Worm (Caenorhabditis elegans) whole organism, young adult: ENCODE results near the gene nspb-5.
A peak's percentile ranks its signal among the peaks of the same experiment; 100 is the strongest.

Source experiments
- B0035.1 ChIP-seq: sonication (generic microtip); optimal IDR thresholded peaks from 2 replicates; lab custom pipeline; 2016; ENCODE audit warnings: missing genetic modification characterization, mild to moderate bottlenecking, missing compliant biosample characterization, missing genotype, missing genetic modification reagents
- B0261.1 ChIP-seq: sonication (generic microtip); optimal IDR thresholded peaks from 2 replicates; lab custom pipeline; 2016; ENCODE audit warnings: mild to moderate bottlenecking, missing genetic modification characterization, moderate library complexity, missing compliant biosample characterization
- C17E4.6 ChIP-seq: fragments of 200-800 bp; sonication (Bioruptor generic); IDR thresholded peaks from 2 replicates; pipeline ENCODE4 v1.3.6; 2022; ENCODE audit warnings: missing genetic modification reagents, missing genetic modification characterization, missing compliant biosample characterization
- D2030.7 ChIP-seq: fragments of 200-800 bp; sonication (Bioruptor generic); IDR thresholded peaks from 2 replicates; pipeline ENCODE4 v1.3.6; 2022; ENCODE audit warnings: missing genetic modification reagents, missing genetic modification characterization, missing compliant biosample characterization
- F10E7.11 ChIP-seq: sonication (generic microtip); optimal IDR thresholded peaks from 2 replicates; lab custom pipeline; 2017; ENCODE audit warnings: mild to moderate bottlenecking, missing genetic modification characterization, moderate library complexity, missing compliant biosample characterization
- F23B12.7 ChIP-seq: sonication (generic microtip); optimal IDR thresholded peaks from 2 replicates; lab custom pipeline; 2017; ENCODE audit warnings: missing genetic modification characterization, mild to moderate bottlenecking, missing compliant biosample characterization, antibody characterized with exemption, moderate library complexity; ENCODE audit not compliant: insufficient read depth
- F39B2.1 ChIP-seq: fragments of 200-800 bp; sonication (Bioruptor generic); IDR thresholded peaks from 2 replicates; pipeline ENCODE4 v1.3.6; 2022; ENCODE audit warnings: missing genetic modification reagents, missing genetic modification characterization, missing compliant biosample characterization
- F49E8.2 ChIP-seq: sonication (generic microtip); optimal IDR thresholded peaks from 3 replicates; lab custom pipeline; 2017; ENCODE audit warnings: missing genetic modification characterization, mild to moderate bottlenecking, missing compliant biosample characterization, antibody characterized with exemption, moderate library complexity; ENCODE audit not compliant: insufficient read depth
- F52B5.7 ChIP-seq: sonication (generic microtip); optimal IDR thresholded peaks from 2 replicates; lab custom pipeline; 2016; ENCODE audit warnings: mild to moderate bottlenecking, missing genetic modification characterization, missing compliant biosample characterization
- F57C9.4 ChIP-seq: sonication (generic microtip); optimal IDR thresholded peaks from 2 replicates; lab custom pipeline; 2017; ENCODE audit warnings: mild to moderate bottlenecking, missing genetic modification characterization, missing compliant biosample characterization
- K12H6.12 ChIP-seq: fragments of 200-800 bp; sonication (Bioruptor generic); optimal IDR thresholded peaks from 2 replicates; lab custom pipeline; 2018; ENCODE audit warnings: mild to moderate bottlenecking, missing genetic modification characterization, missing compliant biosample characterization
- Y53F4B.3 ChIP-seq: fragments of 200-800 bp; sonication (Bioruptor generic); IDR thresholded peaks from 2 replicates; pipeline ENCODE4 v1.3.6; 2022; ENCODE audit warnings: missing genetic modification reagents, missing genetic modification characterization, missing compliant biosample characterization
- Y53G8AR.9 ChIP-seq: fragments of 200-800 bp; sonication (Bioruptor generic); conservative IDR thresholded peaks from 2 replicates; pipeline ENCODE4 v1.3.6; 2022; ENCODE audit warnings: missing genetic modification reagents, missing genetic modification characterization, missing compliant biosample characterization
- ZK185.1 ChIP-seq: sonication (generic microtip); optimal IDR thresholded peaks from 2 replicates; lab custom pipeline; 2016; ENCODE audit warnings: mild to moderate bottlenecking, missing genetic modification characterization, missing compliant biosample characterization; ENCODE audit not compliant: poor library complexity, severe bottlenecking
- aptf-2 ChIP-seq: fragments of 200-800 bp; sonication (Bioruptor generic); conservative IDR thresholded peaks from 2 replicates; pipeline ENCODE4 v1.3.6; 2022; ENCODE audit warnings: missing genetic modification reagents, missing genetic modification characterization, missing compliant biosample characterization
- athp-1 ChIP-seq: sonication (generic microtip); optimal IDR thresholded peaks from 2 replicates; lab custom pipeline; 2017; ENCODE audit warnings: mild to moderate bottlenecking, missing genetic modification characterization, missing compliant biosample characterization
- attf-5 ChIP-seq: fragments of 200-800 bp; sonication (Bioruptor generic); optimal IDR thresholded peaks from 2 replicates; lab custom pipeline; 2018; ENCODE audit warnings: mild to moderate bottlenecking, missing genetic modification characterization, missing compliant biosample characterization
- cebp-1 ChIP-seq, 2 experiments: fragments of 200-800 bp in 1 of 2; sonication (Bioruptor generic) in 1 of 2; sonication (generic microtip) in 1 of 2; IDR thresholded peaks in 1 of 2; optimal IDR thresholded peaks in 1 of 2; 2 replicates each; pipeline versions ENCODE4 v1.3.6 to Lab custom; 2017 to 2022; ENCODE audit warnings: missing compliant biosample characterization in 2 of 2, missing genetic modification characterization in 2 of 2, mild to moderate bottlenecking in 1 of 2, missing genetic modification reagents in 1 of 2, moderate library complexity in 1 of 2
- ceh-27 ChIP-seq: fragments of 200-800 bp; sonication (Bioruptor generic); optimal IDR thresholded peaks from 2 replicates; lab custom pipeline; 2018; ENCODE audit warnings: mild to moderate bottlenecking, missing genetic modification characterization, moderate library complexity, missing compliant biosample characterization
- die-1 ChIP-seq: sonication (generic microtip); optimal IDR thresholded peaks from 2 replicates; lab custom pipeline; 2016; ENCODE audit warnings: missing genotype, mild to moderate bottlenecking, missing genetic modification characterization, missing compliant biosample characterization
- dpff-1 ChIP-seq: sonication (generic microtip); optimal IDR thresholded peaks from 2 replicates; lab custom pipeline; 2017; ENCODE audit warnings: mild to moderate bottlenecking, missing genetic modification characterization, missing compliant biosample characterization
- dpl-1 ChIP-seq: fragments of 150-350 bp; optimal IDR thresholded peaks from 2 replicates; lab custom pipeline; 2014; ENCODE audit warnings: missing biosample characterization, missing genetic modification reagents, missing genetic modification characterization
- efl-1 ChIP-seq: fragments of 150-350 bp; optimal IDR thresholded peaks from 2 replicates; lab custom pipeline; 2014; ENCODE audit warnings: missing biosample characterization, missing genetic modification reagents, missing genetic modification characterization
- egrh-3 ChIP-seq: fragments of 200-800 bp; sonication (Bioruptor generic); IDR thresholded peaks from 2 replicates; pipeline ENCODE4 v1.3.6; 2022; ENCODE audit warnings: missing genetic modification reagents, missing genetic modification characterization, missing compliant biosample characterization
- ets-4 ChIP-seq: fragments of 200-800 bp; sonication (Bioruptor generic); optimal IDR thresholded peaks from 2 replicates; lab custom pipeline; 2018; ENCODE audit warnings: mild to moderate bottlenecking, missing genetic modification characterization, missing compliant biosample characterization
- hlh-26 ChIP-seq: fragments of 200-800 bp; sonication (Bioruptor generic); conservative IDR thresholded peaks from 2 replicates; pipeline ENCODE4 v1.3.6; 2022; ENCODE audit warnings: missing genetic modification reagents, missing genetic modification characterization, missing compliant biosample characterization
- hmg-20 ChIP-seq: fragments of 200-800 bp; sonication (Bioruptor generic); IDR thresholded peaks from 2 replicates; pipeline ENCODE4 v1.3.6; 2022; ENCODE audit warnings: missing genetic modification reagents, missing genetic modification characterization, missing compliant biosample characterization
- let-607 ChIP-seq, 2 experiments: fragments of 200-800 bp in 1 of 2; sonication (Bioruptor generic) in 1 of 2; sonication (generic microtip) in 1 of 2; optimal IDR thresholded peaks; 2 replicates each; lab custom pipeline; 2016 to 2018; ENCODE audit warnings: mild to moderate bottlenecking in 2 of 2, missing compliant biosample characterization in 2 of 2, missing genetic modification characterization in 2 of 2, moderate library complexity in 2 of 2, missing genotype in 1 of 2
- lin-35 ChIP-seq, 3 experiments: fragments of 150-350 bp in 2 of 3; sonication (generic microtip) in 1 of 3; optimal IDR thresholded peaks; 2 replicates each; lab custom pipeline; 2014 to 2018; ENCODE audit warnings: missing biosample characterization in 3 of 3, missing genetic modification characterization in 3 of 3, missing genetic modification reagents in 3 of 3
- lir-1 ChIP-seq: fragments of 200-800 bp; sonication (Bioruptor generic); conservative IDR thresholded peaks from 2 replicates; pipeline ENCODE4 v1.3.6; 2022; ENCODE audit warnings: missing genetic modification reagents, missing genetic modification characterization, missing compliant biosample characterization
- lsy-27 ChIP-seq: sonication (generic microtip); optimal IDR thresholded peaks from 2 replicates; lab custom pipeline; 2017; ENCODE audit warnings: missing genetic modification characterization, mild to moderate bottlenecking, missing compliant biosample characterization, antibody characterized with exemption, missing genotype, borderline replicate concordance; ENCODE audit not compliant: insufficient read depth
- madf-10 ChIP-seq: sonication (generic microtip); optimal IDR thresholded peaks from 2 replicates; lab custom pipeline; 2016; ENCODE audit warnings: mild to moderate bottlenecking, missing genetic modification characterization, missing compliant biosample characterization
- nfya-2 ChIP-seq: fragments of 200-800 bp; sonication (Bioruptor generic); IDR thresholded peaks from 2 replicates; pipeline ENCODE4 v1.3.6; 2022; ENCODE audit warnings: missing genetic modification reagents, missing genetic modification characterization, missing compliant biosample characterization
- nfyb-1 ChIP-seq: fragments of 200-800 bp; sonication (Bioruptor generic); IDR thresholded peaks from 2 replicates; pipeline ENCODE4 v1.3.6; 2022; ENCODE audit warnings: missing genetic modification reagents, missing genetic modification characterization, missing compliant biosample characterization
- nhr-179 ChIP-seq: sonication (generic microtip); optimal IDR thresholded peaks from 2 replicates; lab custom pipeline; 2016; ENCODE audit warnings: mild to moderate bottlenecking, missing genetic modification characterization, missing compliant biosample characterization
- nhr-80 ChIP-seq: sonication (generic microtip); optimal IDR thresholded peaks from 2 replicates; lab custom pipeline; 2016; ENCODE audit warnings: missing genetic modification characterization, missing compliant biosample characterization
- pha-4 ChIP-seq: fragments of 150-350 bp; sonication (generic microtip); optimal IDR thresholded peaks from 2 replicates; lab custom pipeline; 2014; ENCODE audit warnings: missing biosample characterization, missing genetic modification reagents, missing genetic modification characterization
- repo-1 ChIP-seq: sonication (generic microtip); optimal IDR thresholded peaks from 2 replicates; lab custom pipeline; 2017; ENCODE audit warnings: mild to moderate bottlenecking, missing genetic modification characterization, missing compliant biosample characterization
- sdz-38 ChIP-seq: sonication (generic microtip); optimal IDR thresholded peaks from 2 replicates; lab custom pipeline; 2016; ENCODE audit warnings: missing genotype, missing genetic modification characterization, missing compliant biosample characterization
- snpc-3.4 ChIP-seq: sonication (generic microtip); optimal IDR thresholded peaks from 2 replicates; lab custom pipeline; 2017; ENCODE audit warnings: missing genetic modification characterization, mild to moderate bottlenecking, missing compliant biosample characterization, antibody characterized with exemption, moderate library complexity, missing genotype, missing genetic modification reagents
- snpc-4 ChIP-seq, 5 experiments: fragments of 150-350 bp in 1 of 5; sonication (generic microtip) in 4 of 5; optimal IDR thresholded peaks; 2 replicates each; lab custom pipeline; 2014 to 2018; ENCODE audit warnings: missing genetic modification characterization in 5 of 5, missing biosample characterization in 3 of 5, antibody characterized with exemption in 2 of 5, mild to moderate bottlenecking in 2 of 5, missing compliant biosample characterization in 2 of 5, missing genotype in 2 of 5, moderate library complexity in 2 of 5, missing genetic modification reagents in 1 of 5
- unc-130 ChIP-seq: sonication (generic microtip); optimal IDR thresholded peaks from 2 replicates; lab custom pipeline; 2016; ENCODE audit warnings: missing genetic modification reagents, missing genetic modification characterization, missing compliant biosample characterization
- ztf-18 ChIP-seq: sonication (generic microtip); optimal IDR thresholded peaks from 2 replicates; lab custom pipeline; 2016; ENCODE audit warnings: missing genotype, mild to moderate bottlenecking, missing genetic modification characterization, missing compliant biosample characterization
- ztf-22 ChIP-seq: fragments of 200-800 bp; sonication (Bioruptor generic); optimal IDR thresholded peaks from 2 replicates; lab custom pipeline; 2018; ENCODE audit warnings: mild to moderate bottlenecking, missing genetic modification characterization, moderate library complexity, missing compliant biosample characterization
- ztf-28 ChIP-seq: fragments of 200-800 bp; sonication (Bioruptor generic); IDR thresholded peaks from 2 replicates; pipeline ENCODE4 v1.3.6; 2022; ENCODE audit warnings: missing genetic modification reagents, missing genetic modification characterization, missing compliant biosample characterization
- ztf-6 ChIP-seq: fragments of 200-800 bp; sonication (Bioruptor generic); IDR thresholded peaks from 2 replicates; pipeline ENCODE4 v1.3.6; 2022; ENCODE audit warnings: missing genetic modification reagents, missing genetic modification characterization, missing compliant biosample characterization

The nspb-5 gene

DNA sequence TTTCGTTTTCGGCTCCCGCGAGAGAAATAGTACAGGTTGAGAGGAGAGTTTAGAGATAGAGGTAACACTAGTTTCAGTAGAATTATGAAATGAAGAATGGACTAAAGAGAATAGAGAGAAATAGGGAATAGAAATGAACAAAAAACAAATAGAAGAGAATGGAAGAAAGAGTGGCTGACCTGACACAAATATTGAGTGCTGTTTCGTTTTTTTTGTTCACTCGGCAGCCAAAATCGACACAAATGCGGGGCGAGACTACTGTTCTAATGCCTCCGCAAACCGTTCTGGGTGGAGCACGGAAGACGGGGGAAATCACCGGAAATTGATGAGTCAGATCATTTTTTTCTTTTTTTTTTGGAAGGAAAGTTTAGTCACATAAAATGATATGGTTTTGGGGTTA, 26.2 kb upstream of the nspb-5 start (continued):
- TF ChIP-seq pha-4 (tag; lab: Kevin White, UChicago) = no peak
- TF ChIP-seq cebp-1 (GFP tag; IDR thresholded peaks at IDR 0.05; lab: Robert Waterston, UW) = no peak
- TF ChIP-seq cebp-1 (tag; optimal IDR thresholded peaks at IDR 0.05; lab: Kevin White, UChicago) = peak; percentile 47
- TF ChIP-seq F52B5.7 = no peak
- no peak for TF ChIP-seq Y53G8AR.9 (GFP tag; lab: Robert Waterston, UW)
- no peak for TF ChIP-seq F39B2.1
- TF ChIP-seq Y53F4B.3 (GFP tag; lab: Robert Waterston, UW) = no peak
- no peak for TF ChIP-seq repo-1
- no peak for TF ChIP-seq lsy-27
- TF ChIP-seq D2030.7 (GFP tag; lab: Robert Waterston, UW) = no peak
- TF ChIP-seq dpff-1 (tag; lab: Kevin White, UChicago) = no peak
- no peak for TF ChIP-seq ets-4 (GFP tag; lab: Kevin White, UChicago)
- TF ChIP-seq die-1 (tag; lab: Kevin White, UChicago) = no peak

DNA sequence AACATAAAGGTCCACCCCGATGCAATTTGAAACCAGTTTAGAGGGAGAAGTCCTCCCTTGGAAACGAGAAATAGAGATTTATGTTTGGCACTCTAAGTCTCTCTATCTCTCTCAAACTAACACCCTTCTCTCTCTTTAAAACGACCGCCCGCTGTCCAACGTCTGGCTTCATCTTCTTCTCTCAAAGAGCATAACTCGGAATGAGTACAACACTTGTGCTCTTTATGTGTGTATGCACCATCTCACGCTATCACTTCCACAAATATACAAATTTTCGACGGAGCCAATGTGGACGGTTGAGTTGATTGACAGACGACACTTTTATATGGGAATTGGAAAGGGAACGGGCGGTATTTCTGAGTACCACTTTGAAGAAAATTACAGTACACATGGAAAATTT, 24.5 kb upstream of the nspb-5 start:
- TF ChIP-seq let-607 (tag; optimal IDR thresholded peaks at IDR 0.05; lab: Kevin White, UChicago) (peak; percentile 27 to 79), cebp-1 (GFP tag; IDR thresholded peaks at IDR 0.05; lab: Robert Waterston, UW) (no peak), cebp-1 (tag; optimal IDR thresholded peaks at IDR 0.05; lab: Kevin White, UChicago) (peak; percentile 47), ztf-28 (GFP tag; lab: Robert Waterston, UW) (no peak), nfya-2 (GFP tag; lab: Robert Waterston, UW) (no peak), B0035.1 (tag; lab: Kevin White, UChicago) (no peak), dpl-1 (GFP tag; lab: Kevin White, UChicago) (no peak), C17E4.6 (GFP tag; lab: Robert Waterston, UW) (no peak), hlh-26 (GFP tag; lab: Robert Waterston, UW) (no peak), nhr-179 (tag; lab: Kevin White, UChicago) (no peak), hmg-20 (GFP tag; lab: Robert Waterston, UW) (no peak), snpc-3.4 (tag; lab: Kevin White, UChicago) (no peak), egrh-3 (no peak), nhr-80 (peak; percentile 94), sdz-38 (tag; lab: Kevin White, UChicago) (no peak), F49E8.2 (no peak), F10E7.11 (tag; lab: Kevin White, UChicago) (no peak), attf-5 (GFP tag; lab: Kevin White, UChicago) (peak; percentile 30), ZK185.1 (tag; lab: Kevin White, UChicago) (no peak), aptf-2 (no peak), F57C9.4 (tag; lab: Kevin White, UChicago) (no peak), unc-130 (GFP tag; lab: Kevin White, UChicago) (no peak), nfyb-1 (GFP tag; lab: Robert Waterston, UW) (peak; percentile 51; the same call in 1 of the 2 replicates), ztf-22 (GFP tag; lab: Kevin White, UChicago) (no peak), K12H6.12 (tag; lab: Kevin White, UChicago) (no peak), B0261.1 (tag; lab: Kevin White, UChicago) (no peak), lir-1 (GFP tag; lab: Robert Waterston, UW) (no peak), F23B12.7 (tag; lab: Kevin White, UChicago) (no peak), efl-1 (GFP tag; lab: Kevin White, UChicago) (no peak), lin-35 (GFP tag; optimal IDR thresholded peaks at IDR 0.05; lab: Kevin White, UChicago) (no peak), snpc-4 (GFP tag; optimal IDR thresholded peaks at IDR 0.05; lab: Kevin White, UChicago) (no peak), snpc-4 (tag; optimal IDR thresholded peaks at IDR 0.05; lab: Kevin White, UChicago) (no peak), ztf-18 (tag; lab: Kevin White, UChicago) (no peak), ztf-6 (GFP tag; lab: Robert Waterston, UW) (no peak), ceh-27 (no peak), madf-10 (tag; lab: Kevin White, UChicago) (no peak), athp-1 (tag; lab: Kevin White, UChicago) (no peak)
